Worm (Caenorhabditis elegans): ENCODE results near the gene srxa-8.

Gene srxa-8

ce11 chrX:13324326-13324725, 15.7 kb upstream of the srxa-8 start (continued):
- TF ChIP-seq efl-1 (optimal IDR thresholded peaks at IDR 0.05) (no peak), efl-1 (GFP tag; optimal IDR thresholded peaks at IDR 0.05 in 1 of 2) (no peak), C04F5.9 (tag; optimal IDR thresholded peaks at IDR 0.05) (no peak), mep-1 (tag; optimal IDR thresholded peaks at IDR 0.05) (no peak), nhr-76 (tag; optimal IDR thresholded peaks at IDR 0.05) (no peak), ets-5 (GFP tag; IDR thresholded peaks at IDR 0.05) (no peak), sptf-1 (tag; optimal IDR thresholded peaks at IDR 0.05) (no peak), vab-15 (tag; optimal IDR thresholded peaks at IDR 0.05) (no peak), lin-35 (GFP tag; optimal IDR thresholded peaks at IDR 0.05) (no peak), unc-130 (tag; optimal IDR thresholded peaks at IDR 0.05) (peak; percentile 7), nhr-47 (tag; optimal IDR thresholded peaks at IDR 0.05) (no peak), irx-1 (tag; optimal IDR thresholded peaks at IDR 0.05) (no peak), lin-15B (tag; optimal IDR thresholded peaks at IDR 0.05) (no peak), pax-3 (tag; optimal IDR thresholded peaks at IDR 0.05) (no peak), jun-1 (tag; optimal IDR thresholded peaks at IDR 0.05) (no peak), fos-1 (tag; optimal IDR thresholded peaks at IDR 0.05) (no peak), unc-86 (tag; optimal IDR thresholded peaks at IDR 0.05) (no peak), ama-1 (optimal IDR thresholded peaks at IDR 0.05) (no peak), lsy-2 (tag; optimal IDR thresholded peaks at IDR 0.05) (no peak), ceh-90 (tag; optimal IDR thresholded peaks at IDR 0.05) (no peak), rnt-1 (tag; optimal IDR thresholded peaks at IDR 0.05) (peak; percentile 3), nhr-85 (tag) (peak; percentile 85), ceh-82 (tag; optimal IDR thresholded peaks at IDR 0.05) (no peak), mab-9 (GFP tag; IDR thresholded peaks at IDR 0.05) (no peak), nhr-19 (GFP tag; conservative IDR thresholded peaks at IDR 0.05) (0 out of 2 replicates have a peak, but pooled peaks have one; percentile 6), nhr-28 (tag; optimal IDR thresholded peaks at IDR 0.05) (no peak), ces-1 (GFP tag; optimal IDR thresholded peaks at IDR 0.05) (no peak), tbx-2 (tag; optimal IDR thresholded peaks at IDR 0.05) (no peak), mef-2 (tag; optimal IDR thresholded peaks at IDR 0.05) (no peak), nhr-90 (tag; optimal IDR thresholded peaks at IDR 0.05; ENCODE audit: poor library complexity) (peak; percentile 11), snpc-4 (tag; optimal IDR thresholded peaks at IDR 0.05) (no peak), ztf-11 (tag; optimal IDR thresholded peaks at IDR 0.05) (no peak), ceh-63 (GFP tag; optimal IDR thresholded peaks at IDR 0.05) (no peak), efl-3 (GFP tag; optimal IDR thresholded peaks at IDR 0.05) (no peak), blmp-1 (tag; optimal IDR thresholded peaks at IDR 0.05) (no peak), unc-30 (tag; optimal IDR thresholded peaks at IDR 0.05) (no peak), lin-39 (tag; optimal IDR thresholded peaks at IDR 0.05) (no peak), dpl-1 (GFP tag; optimal IDR thresholded peaks at IDR 0.05) (no peak), grh-1 (GFP tag; IDR thresholded peaks at IDR 0.05) (peak; percentile 59), elt-2 (tag; optimal IDR thresholded peaks at IDR 0.05) (peak; percentile 2), Y116A8C.19 (tag; optimal IDR thresholded peaks at IDR 0.05; ENCODE audit: borderline replicate concordance) (no peak), snu-23 (GFP tag; optimal IDR thresholded peaks at IDR 0.05) (peak; percentile 12)

ce11 chrX:13323697-13324096, 15.1 kb upstream of the srxa-8 start:
- no peak for TF ChIP-seq lin-13 (GFP tag; optimal IDR thresholded peaks at IDR 0.05)
- no peak for TF ChIP-seq unc-130 (tag; optimal IDR thresholded peaks at IDR 0.05)
- TF ChIP-seq C04F5.9 (tag; optimal IDR thresholded peaks at IDR 0.05) = no peak
- peak; percentile 41 for TF ChIP-seq ceh-63 (GFP tag; optimal IDR thresholded peaks at IDR 0.05)
- TF ChIP-seq lin-14 (GFP tag; optimal IDR thresholded peaks at IDR 0.05) = peak; percentile 10
- TF ChIP-seq efl-1 (optimal IDR thresholded peaks at IDR 0.05) = no peak
- peak in 1 of 2 experiments; percentile 74 for TF ChIP-seq efl-1 (GFP tag; optimal IDR thresholded peaks at IDR 0.05 in 1 of 2)
- no peak for TF ChIP-seq C16A3.4 (tag; optimal IDR thresholded peaks at IDR 0.05)
- peak; percentile 59 for TF ChIP-seq nhr-85 (tag)
- no peak for TF ChIP-seq dpl-1 (GFP tag; optimal IDR thresholded peaks at IDR 0.05)
